Fruit fly (Drosophila melanogaster) whole organism, embryonic: ENCODE results near the gene CG31178.

Source experiments
- Antp ChIP-seq: fragments of 200-800 bp; sonication (Bioruptor generic); optimal IDR thresholded peaks from 3 replicates; lab custom pipeline; 2016; ENCODE audit warnings: missing biosample characterization, missing genetic modification characterization
- CG10209 ChIP-seq: fragments of 200-800 bp; sonication (Bioruptor generic); optimal IDR thresholded peaks from 3 replicates; lab custom pipeline; 2017; ENCODE audit warnings: missing biosample characterization, mild to moderate bottlenecking, missing genetic modification characterization, missing genetic modification reagents
- CG10462 ChIP-seq: fragments of 200-800 bp; sonication (Bioruptor generic); optimal IDR thresholded peaks from 2 replicates; lab custom pipeline; 2016; ENCODE audit warnings: missing biosample characterization, missing genetic modification characterization
- CG12219 ChIP-seq: fragments of 200-800 bp; sonication (Bioruptor generic); optimal IDR thresholded peaks from 3 replicates; lab custom pipeline; 2018; ENCODE audit warnings: missing biosample characterization, mild to moderate bottlenecking, missing genetic modification characterization
- CG1233 ChIP-seq: fragments of 200-800 bp; sonication (Bioruptor generic); optimal IDR thresholded peaks from 4 replicates; lab custom pipeline; 2018; ENCODE audit warnings: missing biosample characterization, mild to moderate bottlenecking, missing genetic modification characterization
- CG1602 ChIP-seq: fragments of 200-800 bp; sonication (Bioruptor generic); optimal IDR thresholded peaks from 3 replicates; lab custom pipeline; 2016; ENCODE audit warnings: missing biosample characterization, missing genetic modification characterization
- CG1603 ChIP-seq: fragments of 200-800 bp; sonication (Bioruptor generic); optimal IDR thresholded peaks from 2 replicates; lab custom pipeline; 2019; ENCODE audit warnings: missing biosample characterization, mild to moderate bottlenecking, missing genetic modification characterization, moderate library complexity
- CG16779 ChIP-seq: fragments of 200-800 bp; sonication (Bioruptor generic); IDR thresholded peaks from 2 replicates; pipeline ENCODE4 v1.3.6; 2022; ENCODE audit warnings: missing biosample characterization, missing genetic modification characterization
- CG17568 ChIP-seq: fragments of 200-800 bp; sonication (Bioruptor generic); optimal IDR thresholded peaks from 2 replicates; lab custom pipeline; 2018; ENCODE audit warnings: missing biosample characterization, mild to moderate bottlenecking, missing genetic modification characterization, moderate library complexity
- CG18599 ChIP-seq: fragments of 200-800 bp; sonication (Bioruptor generic); optimal IDR thresholded peaks from 3 replicates; lab custom pipeline; 2017; ENCODE audit warnings: missing biosample characterization, missing genetic modification characterization, mild to moderate bottlenecking, moderate library complexity, missing genetic modification reagents
- CG18619 ChIP-seq: fragments of 200-800 bp; sonication (Bioruptor generic); optimal IDR thresholded peaks from 3 replicates; lab custom pipeline; 2017; ENCODE audit warnings: missing biosample characterization, mild to moderate bottlenecking, missing genetic modification characterization
- CG2202 ChIP-seq: fragments of 200-800 bp; sonication (Bioruptor generic); optimal IDR thresholded peaks from 2 replicates; lab custom pipeline; 2018; ENCODE audit warnings: missing biosample characterization, mild to moderate bottlenecking, missing genetic modification characterization
- CG31365 ChIP-seq: fragments of 200-800 bp; sonication (Bioruptor generic); optimal IDR thresholded peaks from 2 replicates; lab custom pipeline; 2018; ENCODE audit warnings: missing biosample characterization, mild to moderate bottlenecking, missing genetic modification characterization
- CG32532 ChIP-seq: fragments of 200-800 bp; sonication (Bioruptor generic); IDR thresholded peaks from 2 replicates; pipeline ENCODE4 v1.3.6; 2022; ENCODE audit warnings: missing biosample characterization, missing genetic modification characterization
- CG32767 ChIP-seq: fragments of 200-800 bp; sonication (Bioruptor generic); IDR thresholded peaks from 2 replicates; pipeline ENCODE4 v1.3.6; 2022; ENCODE audit warnings: missing biosample characterization, missing genetic modification characterization
- CG32772 ChIP-seq: fragments of 200-800 bp; sonication (Bioruptor generic); IDR thresholded peaks from 2 replicates; pipeline ENCODE4 v1.3.6; 2022; ENCODE audit warnings: missing biosample characterization, missing genetic modification characterization
- CG34224 ChIP-seq: fragments of 200-800 bp; sonication (Bioruptor generic); IDR thresholded peaks from 3 replicates; pipeline ENCODE4 v1.3.6; 2022; ENCODE audit warnings: missing biosample characterization, missing genetic modification characterization; ENCODE audit not compliant: partially characterized antibody
- CG43689 ChIP-seq: fragments of 200-800 bp; sonication (Bioruptor generic); IDR thresholded peaks from 2 replicates; pipeline ENCODE4 v1.3.6; 2022; ENCODE audit warnings: missing biosample characterization, missing genetic modification characterization
- CG4730 ChIP-seq: fragments of 200-800 bp; sonication (Bioruptor generic); IDR thresholded peaks from 2 replicates; pipeline ENCODE4 v1.3.6; 2022; ENCODE audit warnings: missing biosample characterization, missing genetic modification characterization
- CG7745 ChIP-seq: fragments of 200-800 bp; sonication (Bioruptor generic); optimal IDR thresholded peaks from 2 replicates; lab custom pipeline; 2018; ENCODE audit warnings: missing biosample characterization, mild to moderate bottlenecking, missing genetic modification characterization, moderate library complexity
- CkIIα-i1 ChIP-seq: fragments of 200-800 bp; sonication (Bioruptor generic); IDR thresholded peaks from 2 replicates; pipeline ENCODE4 v1.3.6; 2022; ENCODE audit warnings: missing biosample characterization, missing genetic modification characterization
- D ChIP-seq, 2 experiments: fragments of 200-800 bp in 1 of 2; fragments of >200 bp in 1 of 2; sonication (Bioruptor generic) in 1 of 2; optimal IDR thresholded peaks; 2 replicates in 1 of 2; 3 replicates in 1 of 2; lab custom pipeline; 2017; ENCODE audit warnings: mild to moderate bottlenecking in 1 of 2, missing biosample characterization in 1 of 2, missing genetic modification characterization in 1 of 2, missing genetic modification reagents in 1 of 2
- Dfd ChIP-seq, 2 experiments: fragments of >200 bp; optimal IDR thresholded peaks; 2 replicates each; lab custom pipeline; 2017; ENCODE audit warnings: missing biosample characterization in 2 of 2, missing genetic modification characterization in 2 of 2
- Dip3 ChIP-seq: fragments of 200-800 bp; sonication (Bioruptor generic); optimal IDR thresholded peaks from 3 replicates; lab custom pipeline; 2016; ENCODE audit warnings: missing biosample characterization, missing genetic modification characterization
- Ets97D ChIP-seq: fragments of 200-800 bp; sonication (Bioruptor generic); optimal IDR thresholded peaks from 3 replicates; lab custom pipeline; 2016; ENCODE audit warnings: missing biosample characterization, missing genetic modification characterization
- Fer2 ChIP-seq: fragments of 200-800 bp; sonication (Bioruptor generic); optimal IDR thresholded peaks from 2 replicates; lab custom pipeline; 2018; ENCODE audit warnings: missing biosample characterization, mild to moderate bottlenecking, missing genetic modification characterization, moderate library complexity
- HLH4C ChIP-seq: fragments of 200-800 bp; sonication (Bioruptor generic); IDR thresholded peaks from 3 replicates; pipeline ENCODE4 v1.3.6; 2022; ENCODE audit warnings: missing biosample characterization, missing genetic modification characterization; ENCODE audit not compliant: partially characterized antibody
- Hmr ChIP-seq: fragments of 200-800 bp; sonication (Bioruptor generic); optimal IDR thresholded peaks from 3 replicates; lab custom pipeline; 2017; ENCODE audit warnings: mild to moderate bottlenecking, missing biosample characterization, missing genetic modification reagents, missing genetic modification characterization
- Lhr ChIP-seq: fragments of 200-800 bp; sonication (Bioruptor generic); optimal IDR thresholded peaks from 3 replicates; lab custom pipeline; 2017; ENCODE audit warnings: mild to moderate bottlenecking, missing biosample characterization, missing genetic modification reagents, missing genetic modification characterization
- Rfx ChIP-seq: fragments of 200-800 bp; sonication (Bioruptor generic); IDR thresholded peaks from 2 replicates; pipeline ENCODE4 v1.3.6; 2022; ENCODE audit warnings: missing biosample characterization, missing genetic modification characterization
- Side ChIP-seq: fragments of 200-800 bp; sonication (Bioruptor generic); optimal IDR thresholded peaks from 2 replicates; lab custom pipeline; 2016; ENCODE audit warnings: missing biosample characterization, missing genetic modification characterization
- Ssrp ChIP-seq: fragments of 200-800 bp; sonication (Bioruptor generic); optimal IDR thresholded peaks from 2 replicates; lab custom pipeline; 2018; ENCODE audit warnings: missing biosample characterization, mild to moderate bottlenecking, missing genetic modification characterization, moderate library complexity
- Tbp ChIP-seq: fragments of >200 bp; optimal IDR thresholded peaks from 2 replicates; lab custom pipeline; 2018; ENCODE audit warnings: missing biosample characterization, missing genetic modification characterization
- ase ChIP-seq: fragments of 200-800 bp; sonication (Bioruptor generic); IDR thresholded peaks from 3 replicates; pipeline ENCODE4 v1.3.6; 2022; ENCODE audit warnings: missing biosample characterization, missing genetic modification characterization
- bowl ChIP-seq: fragments of 200-800 bp; sonication (Bioruptor generic); IDR thresholded peaks from 2 replicates; pipeline ENCODE4 v1.3.6; 2022; ENCODE audit warnings: missing biosample characterization, missing genetic modification characterization
- cad ChIP-seq: fragments of >200 bp; optimal IDR thresholded peaks from 2 replicates; lab custom pipeline; 2017; ENCODE audit warnings: missing biosample characterization, missing genetic modification characterization
- chn ChIP-seq: fragments of 200-800 bp; sonication (Bioruptor generic); optimal IDR thresholded peaks from 2 replicates; lab custom pipeline; 2016; ENCODE audit warnings: missing biosample characterization, missing genetic modification characterization
- crc ChIP-seq: fragments of 200-800 bp; sonication (Bioruptor generic); optimal IDR thresholded peaks from 2 replicates; lab custom pipeline; 2016; ENCODE audit warnings: missing biosample characterization, missing genetic modification characterization
- da ChIP-seq: fragments of 200-800 bp; sonication (Bioruptor generic); optimal IDR thresholded peaks from 2 replicates; lab custom pipeline; 2016; ENCODE audit warnings: missing biosample characterization, missing genetic modification characterization
- gro ChIP-seq: fragments of 200-800 bp; sonication (Bioruptor generic); optimal IDR thresholded peaks from 2 replicates; lab custom pipeline; 2016; ENCODE audit warnings: missing biosample characterization, missing genetic modification characterization
- h ChIP-seq: fragments of >200 bp; optimal IDR thresholded peaks from 2 replicates; lab custom pipeline; 2017
- ken ChIP-seq: fragments of 200-800 bp; sonication (Bioruptor generic); IDR thresholded peaks from 3 replicates; pipeline ENCODE4 v1.3.6; 2022; ENCODE audit warnings: missing biosample characterization, missing genetic modification characterization
- pb ChIP-seq: fragments of 200-800 bp; sonication (Bioruptor generic); optimal IDR thresholded peaks from 3 replicates; lab custom pipeline; 2016; ENCODE audit warnings: missing biosample characterization, missing genetic modification characterization
- phol ChIP-seq: fragments of 200-800 bp; sonication (Bioruptor generic); optimal IDR thresholded peaks from 3 replicates; lab custom pipeline; 2018; ENCODE audit warnings: missing biosample characterization, mild to moderate bottlenecking, missing genetic modification characterization, moderate library complexity
- so ChIP-seq: fragments of 200-800 bp; sonication (Bioruptor generic); IDR thresholded peaks from 3 replicates; pipeline ENCODE4 v1.3.6; 2022; ENCODE audit warnings: missing biosample characterization, missing genetic modification characterization
- stc ChIP-seq: fragments of 200-800 bp; sonication (Bioruptor generic); IDR thresholded peaks from 2 replicates; pipeline ENCODE4 v1.3.6; 2022; ENCODE audit warnings: missing biosample characterization, missing genetic modification characterization
- stwl ChIP-seq: fragments of 200-800 bp; sonication (Bioruptor generic); optimal IDR thresholded peaks from 3 replicates; lab custom pipeline; 2018; ENCODE audit warnings: missing biosample characterization, mild to moderate bottlenecking, missing genetic modification characterization, moderate library complexity
- sug ChIP-seq: fragments of 200-800 bp; optimal IDR thresholded peaks from 2 replicates; lab custom pipeline; 2019; ENCODE audit warnings: missing biosample characterization, mild to moderate bottlenecking, missing genetic modification characterization, moderate library complexity
- usp ChIP-seq: fragments of >200 bp; optimal IDR thresholded peaks from 2 replicates; lab custom pipeline; 2017; ENCODE audit warnings: missing biosample characterization, missing genetic modification characterization
- vfl ChIP-seq: fragments of 200-800 bp; sonication (Bioruptor generic); optimal IDR thresholded peaks from 2 replicates; lab custom pipeline; 2016; ENCODE audit warnings: missing biosample characterization, missing genetic modification characterization

CG31178 gene

DNA sequence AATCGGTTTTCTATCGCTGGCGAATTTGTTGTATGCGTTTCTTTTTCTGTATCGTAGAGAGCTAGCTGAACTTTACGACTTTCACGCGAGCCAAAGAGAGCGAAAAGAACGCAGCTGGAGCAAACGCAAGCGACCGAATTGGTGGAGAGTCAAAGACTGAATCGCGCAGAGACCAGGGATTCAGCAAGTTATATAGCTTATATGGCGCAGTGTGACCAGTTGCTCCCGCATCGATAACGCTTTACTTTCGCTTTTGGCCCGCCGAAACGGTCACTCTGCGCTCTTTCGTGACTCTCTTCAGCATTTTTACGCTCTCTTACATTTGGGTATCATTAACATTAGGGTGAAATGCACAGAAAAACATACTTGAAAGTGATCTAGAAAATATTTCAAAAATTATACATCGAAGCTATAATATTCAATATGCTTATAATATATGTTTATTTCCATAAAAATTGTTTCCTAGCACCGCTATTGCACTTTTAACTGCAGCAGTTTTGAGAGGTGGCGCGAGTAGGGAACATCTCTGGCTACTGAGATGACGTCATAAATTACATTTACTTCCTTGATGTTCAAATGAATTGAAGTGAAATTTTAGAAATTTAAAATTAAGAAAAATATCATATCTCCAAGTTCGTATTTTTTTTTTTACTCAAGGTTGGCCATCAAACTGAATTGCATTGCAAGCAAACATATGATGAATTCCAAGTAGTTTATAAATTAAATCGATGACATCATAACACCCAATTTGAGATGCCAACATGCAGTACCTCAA, 17.3 kb upstream of the CG31178 start, which contains the start of gene glec (continued):
- TF ChIP-seq CkIIα-i1 (GFP tag; lab: Robert Waterston, UW): no peak
- TF ChIP-seq CG16779 (GFP tag; lab: Robert Waterston, UW): no peak
- no peak for TF ChIP-seq CG18619 (GFP tag; lab: Kevin White, UChicago)
- no peak for TF ChIP-seq CG1233 (GFP tag; lab: Kevin White, UChicago)
- no peak for TF ChIP-seq CG7745 (tag; lab: Kevin White, UChicago)
- TF ChIP-seq crc (GFP tag; lab: Kevin White, UChicago): peak; percentile 5
- TF ChIP-seq D (optimal IDR thresholded peaks at IDR 0.05; lab: Kevin White, UChicago): no peak
- TF ChIP-seq D (GFP tag; optimal IDR thresholded peaks at IDR 0.05; lab: Kevin White, UChicago): no peak
- peak; percentile 48 for TF ChIP-seq CG1602 (GFP tag; lab: Kevin White, UChicago)
- peak; percentile 34; the same call in 1 of the 2 replicates for TF ChIP-seq Rfx (GFP tag; lab: Robert Waterston, UW)
- peak; percentile 63 for TF ChIP-seq CG32532 (GFP tag; lab: Robert Waterston, UW)
- TF ChIP-seq chn (GFP tag; lab: Kevin White, UChicago): peak; percentile 8
- TF ChIP-seq Dfd (GFP tag; optimal IDR thresholded peaks at IDR 0.05; lab: Kevin White, UChicago): no peak
- TF ChIP-seq Ets97D (GFP tag; lab: Kevin White, UChicago): no peak
- no peak for TF ChIP-seq CG17568 (GFP tag; lab: Kevin White, UChicago)
- peak; percentile 51 for TF ChIP-seq HLH4C (GFP tag; lab: Robert Waterston, UW)
- no peak for TF ChIP-seq CG10209
- peak; percentile 52; the same call in 1 of the 2 replicates for TF ChIP-seq bowl (GFP tag; lab: Robert Waterston, UW)
- TF ChIP-seq vfl (GFP tag; lab: Kevin White, UChicago): no peak
- peak; percentile 26 for TF ChIP-seq phol (tag; lab: Kevin White, UChicago)
- no peak for TF ChIP-seq CG4730 (GFP tag; lab: Robert Waterston, UW)
- TF ChIP-seq CG2202 (tag; lab: Kevin White, UChicago): no peak
- TF ChIP-seq CG18599 (GFP tag; lab: Kevin White, UChicago): no peak
- no peak for TF ChIP-seq cad
- TF ChIP-seq ken (GFP tag; lab: Robert Waterston, UW): 0 out of 3 replicates have a peak, but pooled peaks have one; percentile 50
- peak; percentile 64 for TF ChIP-seq Side
- no peak for TF ChIP-seq h (lab: Kevin White, UChicago)
- peak; percentile 57 for TF ChIP-seq Antp
- TF ChIP-seq gro: peak; percentile 55
- TF ChIP-seq CG1603 (tag; lab: Kevin White, UChicago): peak; percentile 57
- TF ChIP-seq CG31365: no peak
- no peak for TF ChIP-seq CG32772 (GFP tag; lab: Robert Waterston, UW)
- no peak for TF ChIP-seq CG10462 (GFP tag; lab: Kevin White, UChicago)
- peak; percentile 47 for TF ChIP-seq Ssrp (tag; lab: Kevin White, UChicago)
- TF ChIP-seq sug: peak; percentile 36
- no peak for TF ChIP-seq da (GFP tag; lab: Kevin White, UChicago)
- TF ChIP-seq Fer2: no peak
- TF ChIP-seq ase (GFP tag; lab: Robert Waterston, UW): no peak
- peak; percentile 61 for TF ChIP-seq Hmr (GFP tag; lab: Kevin White, UChicago)
- no peak for TF ChIP-seq CG43689 (GFP tag; lab: Robert Waterston, UW)
- no peak for TF ChIP-seq CG32767 (GFP tag; lab: Robert Waterston, UW)
- peak; percentile 59; the same call in 1 of the 3 replicates for TF ChIP-seq so (GFP tag; lab: Robert Waterston, UW)
- no peak for TF ChIP-seq usp (GFP tag; lab: Kevin White, UChicago)
- no peak; the same call in none of the 2 replicates for TF ChIP-seq stc
- peak; percentile 88 for TF ChIP-seq Tbp (GFP tag; lab: Kevin White, UChicago)
- peak; percentile 36 for TF ChIP-seq pb (GFP tag; lab: Kevin White, UChicago)
- peak; percentile 33 for TF ChIP-seq CG12219 (GFP tag; lab: Kevin White, UChicago)
- TF ChIP-seq CG34224 (GFP tag; lab: Robert Waterston, UW): peak; percentile 47; the same call in 1 of the 3 replicates
- no peak for TF ChIP-seq Lhr
- no peak for TF ChIP-seq Dip3 (GFP tag; lab: Kevin White, UChicago)
- TF ChIP-seq stwl: peak; percentile 70
